Worm (Caenorhabditis elegans) whole organism, L2 larva: ENCODE measurements around the gene F19B10.5.

Experiments used
- lin-13 ChIP-seq: fragments of 150-350 bp; optimal IDR thresholded peaks from 2 replicates; lab custom pipeline; 2014; ENCODE audit warnings: missing biosample characterization, missing genetic modification reagents, missing genetic modification characterization
- nhr-77 ChIP-seq: fragments of 150-350 bp; optimal IDR thresholded peaks from 2 replicates; lab custom pipeline; 2014; ENCODE audit warnings: missing biosample characterization, missing genetic modification characterization
- zag-1 ChIP-seq: fragments of 150-350 bp; optimal IDR thresholded peaks from 2 replicates; lab custom pipeline; 2014; ENCODE audit warnings: missing biosample characterization, missing genetic modification characterization

ce11 chrII:3617512-3617911, 38.0 kb upstream of the F19B10.5 start, which contains the start of gene F40E12.1:
- TF ChIP-seq nhr-77 (tag; lab: Kevin White, UChicago): no peak
- TF ChIP-seq zag-1 (tag; lab: Kevin White, UChicago): no peak
- no peak for TF ChIP-seq lin-13 (GFP tag; lab: Kevin White, UChicago)
